Worm (Caenorhabditis elegans): ENCODE measurements around the gene rpb-8.

Gene rpb-8

ce11 chrIII:4878281-4878680 is 39.5 kb downstream of the rpb-8 start, which contains the start of the genes tost-1 and arx-6 (continued):
- TF ChIP-seq T26A8.4 (GFP tag; IDR thresholded peaks at IDR 0.05) (no peak), daf-8 (GFP tag; IDR thresholded peaks at IDR 0.05) (no peak), Y5F2A.4 (GFP tag; optimal IDR thresholded peaks at IDR 0.05) (no peak), vab-7 (GFP tag; IDR thresholded peaks at IDR 0.05) (no peak), D1046.2 (GFP tag; IDR thresholded peaks at IDR 0.05) (no peak), ceh-20 (GFP tag; IDR thresholded peaks at IDR 0.05) (no peak), lin-15B (tag; optimal IDR thresholded peaks at IDR 0.05) (no peak), fos-1 (tag; optimal IDR thresholded peaks at IDR 0.05) (no peak), daf-12 (tag; optimal IDR thresholded peaks at IDR 0.05) (no peak), dpl-1 (GFP tag; optimal IDR thresholded peaks at IDR 0.05) (peak; percentile 84), snpc-1.2 (GFP tag; IDR thresholded peaks at IDR 0.05) (no peak), nhr-41 (GFP tag; IDR thresholded peaks at IDR 0.05) (no peak), F37D6.2 (tag; optimal IDR thresholded peaks at IDR 0.05) (no peak)

- TF ChIP-seq dmd-6 (GFP tag; IDR thresholded peaks at IDR 0.05) (no peak), egl-43 (GFP tag; IDR thresholded peaks at IDR 0.05) (no peak), unc-130 (GFP tag; optimal IDR thresholded peaks at IDR 0.05) (no peak), ZK337.2 (GFP tag; IDR thresholded peaks at IDR 0.05) (no peak), daf-19 (GFP tag; conservative IDR thresholded peaks at IDR 0.05) (no peak), ztf-11 (tag; optimal IDR thresholded peaks at IDR 0.05) (no peak), unc-62 (GFP tag; optimal IDR thresholded peaks at IDR 0.05 in 1 of 2) (peak in 1 of 2 experiments; percentile 77), unc-62 (tag; optimal IDR thresholded peaks at IDR 0.05) (no peak), hmg-1.1 (GFP tag; IDR thresholded peaks at IDR 0.05) (peak; percentile 53; the same call in 1 of the 2 replicates), duxl-1 (tag; optimal IDR thresholded peaks at IDR 0.05; ENCODE audit: poor library complexity) (no peak), pha-4 (GFP tag; IDR thresholded peaks at IDR 0.05) (no peak), pha-4 (tag; optimal IDR thresholded peaks at IDR 0.05) (no peak), Y105C5A.15 (GFP tag; IDR thresholded peaks at IDR 0.05) (no peak)
Measured at ce11 chrIII:4875663-4876062, 42.1 kb downstream of the rpb-8 start.

- TF ChIP-seq ceh-20 (GFP tag; IDR thresholded peaks at IDR 0.05) = no peak
- TF ChIP-seq pqm-1 (tag; optimal IDR thresholded peaks at IDR 0.05) = no peak
- no peak for TF ChIP-seq lsy-2 (tag; optimal IDR thresholded peaks at IDR 0.05)
- TF ChIP-seq lin-15B (tag; optimal IDR thresholded peaks at IDR 0.05) = no peak
- no peak for TF ChIP-seq ceh-44 (GFP tag; IDR thresholded peaks at IDR 0.05)
- TF ChIP-seq F37D6.2 (tag; optimal IDR thresholded peaks at IDR 0.05) = no peak
- TF ChIP-seq dmd-8 (GFP tag; IDR thresholded peaks at IDR 0.05) = no peak
- TF ChIP-seq T20F7.1 (GFP tag; optimal IDR thresholded peaks at IDR 0.05) = no peak
- TF ChIP-seq F10B5.3 (tag; optimal IDR thresholded peaks at IDR 0.05) = no peak
- no peak for TF ChIP-seq rbr-2 (tag; optimal IDR thresholded peaks at IDR 0.05)
Measured at ce11 chrIII:4874671-4875070, 43.1 kb downstream of the rpb-8 start, which contains the start of gene C35D10.12. TSS of gene C35D10.12 (minus strand) at chrIII:4874771.

DNA sequence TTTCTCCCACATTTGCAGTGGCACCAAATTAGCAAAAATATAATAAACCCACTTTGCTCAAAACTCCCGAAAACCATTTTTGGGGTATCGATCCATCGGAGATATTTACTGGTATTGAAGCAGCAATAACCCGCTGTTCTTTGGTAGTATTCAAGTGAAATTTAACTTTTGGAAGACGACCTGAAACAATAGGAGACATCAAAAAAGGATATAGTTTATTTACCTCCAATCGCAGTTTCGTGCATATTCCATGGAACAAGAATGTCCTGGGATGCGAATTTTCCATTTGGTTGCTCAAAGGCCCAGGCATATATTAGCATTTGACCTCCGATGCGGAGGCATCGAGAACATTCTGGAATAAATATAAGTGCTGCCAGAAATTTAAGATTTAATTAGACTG is 44.4 kb downstream of the rpb-8 start:
- no peak for TF ChIP-seq F26F4.8 (GFP tag; conservative IDR thresholded peaks at IDR 0.05)
- TF ChIP-seq aha-1 (tag) = peak; percentile 96
- TF ChIP-seq arid-1 (GFP tag; conservative IDR thresholded peaks at IDR 0.05) = no peak
- no peak for TF ChIP-seq cey-2 (tag; optimal IDR thresholded peaks at IDR 0.05; ENCODE audit: borderline replicate concordance, insufficient read depth)

All from whole organism, L4 larva.